Fruit fly (Drosophila melanogaster): ENCODE data around the gene CG13066.

Gene CG13066

dm6 chr3L:16288322-16288721, 15.6 kb downstream of the CG13066 start, which contains the start of gene CG13046:
TSS of gene CG13046 (minus strand) at chr3L:16288422.
- TF ChIP-seq jim (GFP tag; optimal IDR thresholded peaks at IDR 0.05) (no peak), Jra (GFP tag; optimal IDR thresholded peaks at IDR 0.05) (no peak), HLH106 (tag; optimal IDR thresholded peaks at IDR 0.05) (no peak), psq (GFP tag; optimal IDR thresholded peaks at IDR 0.05) (no peak), woc (GFP tag; optimal IDR thresholded peaks at IDR 0.05) (no peak), dmrt93B (GFP tag; optimal IDR thresholded peaks at IDR 0.05) (no peak), Hr83 (GFP tag; optimal IDR thresholded peaks at IDR 0.05; ENCODE audit: poor library complexity, severe bottlenecking) (no peak), Sp1 (GFP tag; optimal IDR thresholded peaks at IDR 0.05) (no peak), sage (GFP tag; optimal IDR thresholded peaks at IDR 0.05) (no peak), Dif (GFP tag; optimal IDR thresholded peaks at IDR 0.05; ENCODE audit: partially characterized antibody) (no peak)

dm6 chr3L:16289067-16289466, 16.4 kb downstream of the CG13066 start:
- TF ChIP-seq Myc (optimal IDR thresholded peaks at IDR 0.05): no peak
- no peak for TF ChIP-seq CG9705 (GFP tag; optimal IDR thresholded peaks at IDR 0.05)
- TF ChIP-seq foxo (GFP tag; optimal IDR thresholded peaks at IDR 0.05): peak in 1 of 2 experiments; percentile 9
- no peak for TF ChIP-seq Rel (GFP tag; optimal IDR thresholded peaks at IDR 0.05)
- TF ChIP-seq Rel (tag; optimal IDR thresholded peaks at IDR 0.05): no peak
- TF ChIP-seq sv (GFP tag; optimal IDR thresholded peaks at IDR 0.05): no peak

DNA sequence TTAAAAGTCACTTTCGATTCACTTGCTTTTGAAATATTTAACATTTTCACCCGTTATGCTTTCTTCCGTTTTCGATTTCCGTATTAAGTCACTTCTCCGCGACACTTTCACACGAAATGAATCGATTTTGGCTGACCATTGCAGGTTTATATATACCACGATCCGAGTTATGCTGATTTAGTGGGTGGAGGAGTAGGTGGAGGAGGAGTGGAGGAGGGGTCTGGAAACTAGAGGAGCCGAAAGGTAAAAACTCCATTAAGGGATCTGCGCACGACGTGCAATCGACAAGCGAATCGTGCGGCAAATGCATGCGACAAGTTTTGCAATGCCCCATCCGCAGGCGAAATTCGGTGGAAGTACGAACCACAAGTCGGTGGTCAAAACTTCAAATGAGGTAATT, 18.1 kb downstream of the CG13066 start, which contains the start of gene CG13045:
CG13045 (minus strand) TSS at position 101 of the 400 bp plus-strand sequence.
- TF ChIP-seq jim (GFP tag; optimal IDR thresholded peaks at IDR 0.05) (no peak), dl (GFP tag; optimal IDR thresholded peaks at IDR 0.05; ENCODE audit: insufficient read depth in 1 of 2, partially characterized antibody in 2 of 2) (no peak), Myc (optimal IDR thresholded peaks at IDR 0.05) (no peak), Abd-B (GFP tag; optimal IDR thresholded peaks at IDR 0.05) (no peak), Rel (GFP tag; optimal IDR thresholded peaks at IDR 0.05) (no peak), Rel (tag; optimal IDR thresholded peaks at IDR 0.05) (no peak), OdsH (GFP tag; optimal IDR thresholded peaks at IDR 0.05) (no peak), Mio (GFP tag; optimal IDR thresholded peaks at IDR 0.05) (no peak), woc (GFP tag; optimal IDR thresholded peaks at IDR 0.05) (no peak), h (GFP tag; optimal IDR thresholded peaks at IDR 0.05) (no peak), sage (GFP tag; optimal IDR thresholded peaks at IDR 0.05) (no peak), Hr78 (GFP tag; optimal IDR thresholded peaks at IDR 0.05) (no peak), psq (GFP tag; optimal IDR thresholded peaks at IDR 0.05) (no peak), Dfd (GFP tag; optimal IDR thresholded peaks at IDR 0.05) (no peak), Vsx2 (GFP tag; optimal IDR thresholded peaks at IDR 0.05; ENCODE audit: partially characterized antibody) (no peak), Hnf4 (GFP tag; optimal IDR thresholded peaks at IDR 0.05) (no peak), sv (GFP tag; optimal IDR thresholded peaks at IDR 0.05) (no peak)

DNA sequence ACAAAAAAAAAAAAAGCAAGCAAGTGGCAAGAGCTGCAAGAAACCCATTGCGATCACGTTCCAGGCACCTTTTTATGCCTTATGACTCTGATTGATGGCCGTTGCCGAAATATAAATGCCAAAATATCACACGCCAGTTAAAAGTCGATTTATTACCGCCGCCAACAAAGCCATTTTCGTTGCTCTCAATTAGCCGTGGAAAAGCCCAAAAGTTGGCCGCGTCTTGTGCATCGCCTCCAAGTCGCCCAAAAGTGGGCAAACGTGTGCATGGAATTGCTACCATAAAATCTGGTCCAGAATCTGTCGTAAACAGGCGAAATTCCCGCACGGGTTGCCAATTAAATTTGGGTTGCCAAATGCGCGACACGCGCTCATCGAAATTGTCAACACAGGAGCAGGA, 19.0 kb downstream of the CG13066 start:
- peak; percentile 88 for TF ChIP-seq Vsx2 (GFP tag; optimal IDR thresholded peaks at IDR 0.05; ENCODE audit: partially characterized antibody)
- TF ChIP-seq Dif (GFP tag; optimal IDR thresholded peaks at IDR 0.05; ENCODE audit: partially characterized antibody): no peak
- TF ChIP-seq dl (GFP tag; optimal IDR thresholded peaks at IDR 0.05; ENCODE audit: insufficient read depth in 1 of 2, partially characterized antibody in 2 of 2): no peak
- TF ChIP-seq lola (GFP tag; optimal IDR thresholded peaks at IDR 0.05): peak; percentile 51
- TF ChIP-seq woc (GFP tag; optimal IDR thresholded peaks at IDR 0.05): no peak
- no peak for TF ChIP-seq Hr83 (GFP tag; optimal IDR thresholded peaks at IDR 0.05; ENCODE audit: poor library complexity, severe bottlenecking)
- peak; percentile 76 for TF ChIP-seq Myc (optimal IDR thresholded peaks at IDR 0.05)
- peak; percentile 32 for TF ChIP-seq N (GFP tag; optimal IDR thresholded peaks at IDR 0.05)
- no peak for TF ChIP-seq tai (GFP tag; optimal IDR thresholded peaks at IDR 0.05)
- TF ChIP-seq sage (GFP tag; optimal IDR thresholded peaks at IDR 0.05): no peak

DNA sequence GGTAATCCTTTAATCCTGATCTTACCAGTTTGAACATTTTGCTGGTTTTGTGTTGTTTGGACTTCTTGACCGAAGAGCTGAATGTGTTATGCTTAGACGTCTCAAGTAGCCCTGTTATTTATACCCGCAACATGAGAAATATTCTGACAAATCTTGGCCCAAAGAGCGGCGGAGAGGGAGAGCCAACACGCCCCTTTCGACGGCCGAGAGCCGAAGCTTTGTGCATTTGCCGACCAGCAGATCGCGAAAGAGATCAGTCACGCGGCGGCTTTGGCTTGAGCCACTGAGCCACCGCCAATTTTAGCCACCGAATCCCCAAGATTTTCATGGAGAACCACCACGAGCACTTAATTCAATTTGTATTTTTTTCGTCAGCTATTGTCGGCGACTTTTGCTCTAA, 22.7 kb downstream of the CG13066 start, which contains the start of gene CG4962:
CG4962 (minus strand) TSS at position 101 of the 400 bp plus-strand sequence.
- no peak for TF ChIP-seq foxo (GFP tag; optimal IDR thresholded peaks at IDR 0.05)
- TF ChIP-seq GATAd (GFP tag; optimal IDR thresholded peaks at IDR 0.05): no peak
- TF ChIP-seq tai (GFP tag; optimal IDR thresholded peaks at IDR 0.05): no peak
- no peak for TF ChIP-seq dl (GFP tag; optimal IDR thresholded peaks at IDR 0.05; ENCODE audit: insufficient read depth in 1 of 2, partially characterized antibody in 2 of 2)

dm6 chr3L:16301153-16301552, 28.4 kb downstream of the CG13066 start, which contains the start of gene CG4982:
TSS of gene CG4982 (plus strand) at chr3L:16301453.
- TF ChIP-seq OdsH (GFP tag; optimal IDR thresholded peaks at IDR 0.05) (no peak), Jra (GFP tag; optimal IDR thresholded peaks at IDR 0.05) (no peak), foxo (GFP tag; optimal IDR thresholded peaks at IDR 0.05) (no peak), sv (GFP tag; optimal IDR thresholded peaks at IDR 0.05) (no peak), Mio (GFP tag; optimal IDR thresholded peaks at IDR 0.05) (no peak), Vsx2 (GFP tag; optimal IDR thresholded peaks at IDR 0.05; ENCODE audit: partially characterized antibody) (no peak)
